Worm (Caenorhabditis elegans): Measurements from ENCODE around the gene E04F6.8.
A peak's percentile ranks its signal among the peaks of the same experiment; 100 is the strongest.

E04F6.8 gene

ce11 chrII:7189120-7189519 lies 22.1 kb downstream of the E04F6.8 start, which contains the start of gene E04F6.4:
E04F6.4 (plus strand) TSS chrII:7189420.
- TF ChIP-seq pax-3 (tag; optimal IDR thresholded peaks at IDR 0.05) (no peak), xbp-1 (tag; optimal IDR thresholded peaks at IDR 0.05) (no peak), ceh-88 (GFP tag; IDR thresholded peaks at IDR 0.05) (no peak), ceh-63 (GFP tag; optimal IDR thresholded peaks at IDR 0.05) (no peak)

- TF ChIP-seq lir-3 (tag; optimal IDR thresholded peaks at IDR 0.05; ENCODE audit: poor library complexity) (peak; percentile 34), mep-1 (tag; optimal IDR thresholded peaks at IDR 0.05) (no peak), hlh-17 (GFP tag; optimal IDR thresholded peaks at IDR 0.05; ENCODE audit: borderline replicate concordance) (no peak)
Measured at ce11 chrII:7187110-7187509, 24.1 kb downstream of the E04F6.8 start, which contains the start of gene C27H5.6. C27H5.6 (minus strand) TSS chrII:7187210.

ce11 chrII:7186117-7186516 lies 25.1 kb downstream of the E04F6.8 start:
- TF ChIP-seq hlh-4 (tag; optimal IDR thresholded peaks at IDR 0.05), result no peak
- TF ChIP-seq nhr-85 (tag), result no peak
- TF ChIP-seq sptf-1 (tag; optimal IDR thresholded peaks at IDR 0.05), result no peak
- no peak for TF ChIP-seq vab-15 (tag; optimal IDR thresholded peaks at IDR 0.05)
- no peak for TF ChIP-seq lin-15B (tag; optimal IDR thresholded peaks at IDR 0.05)
- no peak for TF ChIP-seq Y116A8C.19 (tag; optimal IDR thresholded peaks at IDR 0.05; ENCODE audit: borderline replicate concordance)
- no peak for TF ChIP-seq dpl-1 (GFP tag; optimal IDR thresholded peaks at IDR 0.05)
- TF ChIP-seq unc-130 (tag; optimal IDR thresholded peaks at IDR 0.05), result no peak
- no peak for TF ChIP-seq snpc-4 (tag; optimal IDR thresholded peaks at IDR 0.05)
- TF ChIP-seq egl-27 (tag; optimal IDR thresholded peaks at IDR 0.05), result no peak
- no peak for TF ChIP-seq nhr-19 (GFP tag; conservative IDR thresholded peaks at IDR 0.05)
- no peak for TF ChIP-seq xbp-1 (tag; optimal IDR thresholded peaks at IDR 0.05)

- TF ChIP-seq nhr-71 (tag; optimal IDR thresholded peaks at IDR 0.05), result peak; percentile 73
- TF ChIP-seq xbp-1 (tag; optimal IDR thresholded peaks at IDR 0.05), result peak; percentile 64
- no peak for TF ChIP-seq ceh-8 (GFP tag; optimal IDR thresholded peaks at IDR 0.05)
- peak in 1 of 2 experiments; percentile 79 for TF ChIP-seq mdl-1 (tag; optimal IDR thresholded peaks at IDR 0.05)
- TF ChIP-seq tlp-1 (tag; optimal IDR thresholded peaks at IDR 0.05), result no peak
- TF ChIP-seq skn-1 (tag; optimal IDR thresholded peaks at IDR 0.05), result peak; percentile 60
- TF ChIP-seq elt-2 (tag; optimal IDR thresholded peaks at IDR 0.05), result peak; percentile 46
- peak; percentile 68 for TF ChIP-seq nhr-85 (tag)
- TF ChIP-seq jun-1 (tag; optimal IDR thresholded peaks at IDR 0.05), result peak; percentile 37
- peak in 1 of 2 experiments; percentile 3 for TF ChIP-seq ztf-11 (tag; optimal IDR thresholded peaks at IDR 0.05)
- peak; percentile 58 for TF ChIP-seq snpc-4 (tag; optimal IDR thresholded peaks at IDR 0.05)
- peak; percentile 65 for TF ChIP-seq tbx-2 (tag; optimal IDR thresholded peaks at IDR 0.05)
- TF ChIP-seq lsy-2 (tag; optimal IDR thresholded peaks at IDR 0.05), result peak; percentile 61 to 72
- TF ChIP-seq mab-9 (GFP tag; IDR thresholded peaks at IDR 0.05), result no peak
- TF ChIP-seq hpl-2 (GFP tag; optimal IDR thresholded peaks at IDR 0.05), result no peak
- no peak for TF ChIP-seq fkh-4 (tag; optimal IDR thresholded peaks at IDR 0.05; ENCODE audit: borderline replicate concordance)
- TF ChIP-seq lin-15B (tag; optimal IDR thresholded peaks at IDR 0.05), result no peak
- peak; percentile 35 to 83 (median 68) for TF ChIP-seq ceh-82 (tag; optimal IDR thresholded peaks at IDR 0.05)
- no peak for TF ChIP-seq aly-2 (tag; optimal IDR thresholded peaks at IDR 0.05)
- TF ChIP-seq lin-13 (GFP tag; optimal IDR thresholded peaks at IDR 0.05), result peak; percentile 27
- no peak for TF ChIP-seq ets-5 (GFP tag; IDR thresholded peaks at IDR 0.05)
- TF ChIP-seq alr-1 (tag; optimal IDR thresholded peaks at IDR 0.05; ENCODE audit: borderline replicate concordance), result no peak
- no peak for TF ChIP-seq hlh-17 (GFP tag; optimal IDR thresholded peaks at IDR 0.05; ENCODE audit: borderline replicate concordance)
- peak; percentile 44 to 60 for TF ChIP-seq efl-1 (optimal IDR thresholded peaks at IDR 0.05)
- TF ChIP-seq efl-1 (GFP tag; optimal IDR thresholded peaks at IDR 0.05 in 1 of 2), result peak; percentile 35 to 96
- no peak for TF ChIP-seq nhr-28 (tag; optimal IDR thresholded peaks at IDR 0.05)
- TF ChIP-seq nhr-77 (tag; optimal IDR thresholded peaks at IDR 0.05), result no peak
- peak; percentile 43 for TF ChIP-seq isw-1 (GFP tag; IDR thresholded peaks at IDR 0.05)
- no peak for TF ChIP-seq lin-39 (tag; optimal IDR thresholded peaks at IDR 0.05)
- TF ChIP-seq nhr-84 (tag; optimal IDR thresholded peaks at IDR 0.05), result no peak
- no peak for TF ChIP-seq nhr-11 (tag; optimal IDR thresholded peaks at IDR 0.05)
- no peak for TF ChIP-seq efl-3 (GFP tag; optimal IDR thresholded peaks at IDR 0.05)
Measured at ce11 chrII:7183493-7184272, 27.5 kb downstream of the E04F6.8 start, which contains the start of gene pdl-1. pdl-1 (plus strand) TSS chrII:7183801.
